Fruit fly (Drosophila melanogaster) whole organism, embryonic: ENCODE measurements around the gene mRpL14.

ENCODE experiments used
- Abd-B ChIP-seq: fragments of 200-800 bp; sonication (Bioruptor generic); optimal IDR thresholded peaks from 2 replicates; lab custom pipeline; 2018; ENCODE audit warnings: missing biosample characterization, mild to moderate bottlenecking, missing genetic modification characterization, moderate library complexity
- Asciz ChIP-seq: fragments of 200-800 bp; sonication (Bioruptor generic); optimal IDR thresholded peaks from 2 replicates; lab custom pipeline; 2017; ENCODE audit warnings: missing biosample characterization, mild to moderate bottlenecking, missing genetic modification characterization, missing genetic modification reagents
- Bgb ChIP-seq: fragments of 200-800 bp; sonication (Bioruptor generic); IDR thresholded peaks from 2 replicates; pipeline ENCODE4 v1.3.6; 2022; ENCODE audit warnings: missing biosample characterization, missing genetic modification characterization; ENCODE audit not compliant: partially characterized antibody
- CG1024 ChIP-seq: fragments of 200-800 bp; sonication (Bioruptor generic); IDR thresholded peaks from 2 replicates; pipeline ENCODE4 v1.3.6; 2022; ENCODE audit warnings: missing biosample characterization, missing genetic modification characterization
- CG10267 ChIP-seq: fragments of 200-800 bp; sonication (Bioruptor generic); optimal IDR thresholded peaks from 2 replicates; lab custom pipeline; 2018; ENCODE audit warnings: missing biosample characterization, mild to moderate bottlenecking, missing genetic modification characterization, moderate library complexity
- CG10274 ChIP-seq: fragments of 200-800 bp; sonication (Bioruptor generic); optimal IDR thresholded peaks from 3 replicates; lab custom pipeline; 2017; ENCODE audit warnings: missing biosample characterization, mild to moderate bottlenecking, missing genetic modification characterization
- CG10462 ChIP-seq: fragments of 200-800 bp; sonication (Bioruptor generic); optimal IDR thresholded peaks from 2 replicates; lab custom pipeline; 2016; ENCODE audit warnings: missing biosample characterization, missing genetic modification characterization
- CG10654 ChIP-seq: fragments of 200-800 bp; sonication (Bioruptor generic); optimal IDR thresholded peaks from 2 replicates; lab custom pipeline; 2016; ENCODE audit warnings: missing biosample characterization, missing genetic modification characterization
- CG11696 ChIP-seq: fragments of 200-800 bp; sonication (Bioruptor generic); IDR thresholded peaks from 2 replicates; pipeline ENCODE4 v1.3.6; 2022; ENCODE audit warnings: missing biosample characterization, missing genetic modification characterization
- CG1233 ChIP-seq: fragments of 200-800 bp; sonication (Bioruptor generic); optimal IDR thresholded peaks from 4 replicates; lab custom pipeline; 2018; ENCODE audit warnings: missing biosample characterization, mild to moderate bottlenecking, missing genetic modification characterization
- CG12391 ChIP-seq: fragments of 200-800 bp; sonication (Bioruptor generic); optimal IDR thresholded peaks from 3 replicates; lab custom pipeline; 2018; ENCODE audit warnings: missing biosample characterization, mild to moderate bottlenecking, missing genetic modification characterization, moderate library complexity
- CG12744 ChIP-seq: fragments of 200-800 bp; sonication (Bioruptor generic); optimal IDR thresholded peaks from 2 replicates; lab custom pipeline; 2016; ENCODE audit warnings: missing biosample characterization, missing genetic modification characterization
- CG13624 ChIP-seq: fragments of 200-800 bp; sonication (Bioruptor generic); optimal IDR thresholded peaks from 2 replicates; lab custom pipeline; 2016; ENCODE audit warnings: missing biosample characterization, missing genetic modification characterization
- CG14050 ChIP-seq: fragments of 200-800 bp; sonication (Bioruptor generic); IDR thresholded peaks from 3 replicates; pipeline ENCODE4 v1.3.6; 2022; ENCODE audit warnings: missing biosample characterization, missing genetic modification characterization
- CG16779 ChIP-seq: fragments of 200-800 bp; sonication (Bioruptor generic); IDR thresholded peaks from 2 replicates; pipeline ENCODE4 v1.3.6; 2022; ENCODE audit warnings: missing biosample characterization, missing genetic modification characterization
- CG16863 ChIP-seq: fragments of 200-800 bp; sonication (Bioruptor generic); optimal IDR thresholded peaks from 3 replicates; lab custom pipeline; 2016; ENCODE audit warnings: missing biosample characterization, missing genetic modification characterization
- CG18011 ChIP-seq: fragments of 200-800 bp; sonication (Bioruptor generic); optimal IDR thresholded peaks from 2 replicates; lab custom pipeline; 2017; ENCODE audit warnings: missing biosample characterization, missing genetic modification characterization, mild to moderate bottlenecking, moderate library complexity, missing genotype
- CG2120 ChIP-seq: fragments of 200-800 bp; sonication (Bioruptor generic); optimal IDR thresholded peaks from 3 replicates; lab custom pipeline; 2016; ENCODE audit warnings: missing biosample characterization, missing genetic modification characterization
- CG2712 ChIP-seq: fragments of 200-800 bp; optimal IDR thresholded peaks from 3 replicates; lab custom pipeline; 2019; ENCODE audit warnings: missing biosample characterization, mild to moderate bottlenecking, missing genetic modification characterization, moderate library complexity
- CG33557 ChIP-seq: fragments of 200-800 bp; sonication (Bioruptor generic); optimal IDR thresholded peaks from 2 replicates; lab custom pipeline; 2019; ENCODE audit warnings: missing biosample characterization, mild to moderate bottlenecking, missing genetic modification characterization, moderate library complexity
- CG34422 ChIP-seq: fragments of 200-800 bp; sonication (Bioruptor generic); IDR thresholded peaks from 3 replicates; pipeline ENCODE4 v1.3.6; 2022; ENCODE audit warnings: missing biosample characterization, missing genetic modification characterization
- CG43689 ChIP-seq: fragments of 200-800 bp; sonication (Bioruptor generic); IDR thresholded peaks from 2 replicates; pipeline ENCODE4 v1.3.6; 2022; ENCODE audit warnings: missing biosample characterization, missing genetic modification characterization
- CG4404 ChIP-seq: fragments of 200-800 bp; sonication (Bioruptor generic); IDR thresholded peaks from 2 replicates; pipeline ENCODE4 v1.3.6; 2022; ENCODE audit warnings: missing biosample characterization, missing genetic modification characterization
- CG7928 ChIP-seq: fragments of 200-800 bp; sonication (Bioruptor generic); optimal IDR thresholded peaks from 2 replicates; lab custom pipeline; 2017; ENCODE audit warnings: missing biosample characterization, mild to moderate bottlenecking, missing genetic modification characterization
- CG8478 ChIP-seq: fragments of >200 bp; optimal IDR thresholded peaks from 2 replicates; lab custom pipeline; 2018
- CG9932 ChIP-seq: fragments of 200-800 bp; sonication (Bioruptor generic); IDR thresholded peaks from 2 replicates; pipeline ENCODE4 v1.3.6; 2022; ENCODE audit warnings: missing biosample characterization, missing genetic modification characterization
- HmgD ChIP-seq: fragments of 200-800 bp; sonication (Bioruptor generic); optimal IDR thresholded peaks from 3 replicates; lab custom pipeline; 2016; ENCODE audit warnings: missing biosample characterization, missing genetic modification characterization
- Hmr ChIP-seq: fragments of 200-800 bp; sonication (Bioruptor generic); optimal IDR thresholded peaks from 3 replicates; lab custom pipeline; 2017; ENCODE audit warnings: mild to moderate bottlenecking, missing biosample characterization, missing genetic modification reagents, missing genetic modification characterization
- Hr3 ChIP-seq: fragments of 200-800 bp; sonication (Bioruptor generic); optimal IDR thresholded peaks from 3 replicates; lab custom pipeline; 2016; ENCODE audit warnings: missing biosample characterization, missing genetic modification characterization
- Hr51 ChIP-seq, 2 experiments: fragments of 200-800 bp; sonication (Bioruptor generic); optimal IDR thresholded peaks; 2 replicates in 1 of 2; 3 replicates in 1 of 2; lab custom pipeline; 2016 to 2018; ENCODE audit warnings: missing biosample characterization in 2 of 2, missing genetic modification characterization in 2 of 2, mild to moderate bottlenecking in 1 of 2, moderate library complexity in 1 of 2
- Mad ChIP-seq: fragments of 200-800 bp; sonication (Bioruptor generic); optimal IDR thresholded peaks from 2 replicates; lab custom pipeline; 2016; ENCODE audit warnings: missing biosample characterization, missing genetic modification characterization
- Med ChIP-seq: fragments of 200-800 bp; sonication (Bioruptor generic); peaks from one replicate; lab custom pipeline; 2016; ENCODE audit warnings: missing biosample characterization, missing genetic modification characterization, mild to moderate bottlenecking, inconsistent platforms, moderate library complexity
- NK7.1 ChIP-seq: fragments of 200-800 bp; sonication (Bioruptor generic); optimal IDR thresholded peaks from 3 replicates; lab custom pipeline; 2016; ENCODE audit warnings: missing biosample characterization, missing genetic modification characterization
- Oaz ChIP-seq: fragments of 200-800 bp; sonication (Bioruptor generic); IDR thresholded peaks from 2 replicates; pipeline ENCODE4 v1.3.6; 2022; ENCODE audit warnings: missing biosample characterization, missing genetic modification characterization
- Sox100B ChIP-seq: fragments of 200-800 bp; sonication (Bioruptor generic); optimal IDR thresholded peaks from 3 replicates; lab custom pipeline; 2018; ENCODE audit warnings: missing biosample characterization, mild to moderate bottlenecking, missing genetic modification characterization
- Usf ChIP-seq: fragments of 200-800 bp; sonication (Bioruptor generic); optimal IDR thresholded peaks from 2 replicates; lab custom pipeline; 2017; ENCODE audit warnings: missing genotype, missing biosample characterization, missing genetic modification characterization
- ase ChIP-seq: fragments of 200-800 bp; sonication (Bioruptor generic); IDR thresholded peaks from 3 replicates; pipeline ENCODE4 v1.3.6; 2022; ENCODE audit warnings: missing biosample characterization, missing genetic modification characterization
- chm ChIP-seq: fragments of 200-800 bp; sonication (Bioruptor generic); IDR thresholded peaks from 2 replicates; pipeline ENCODE4 v1.3.6; 2022; ENCODE audit warnings: missing biosample characterization, missing genetic modification characterization
- crc ChIP-seq: fragments of 200-800 bp; sonication (Bioruptor generic); optimal IDR thresholded peaks from 2 replicates; lab custom pipeline; 2016; ENCODE audit warnings: missing biosample characterization, missing genetic modification characterization
- crp ChIP-seq, 2 experiments: fragments of 200-800 bp; sonication (Bioruptor generic); optimal IDR thresholded peaks; 2 replicates in 1 of 2; 3 replicates in 1 of 2; lab custom pipeline; 2017; ENCODE audit warnings: missing biosample characterization in 2 of 2, missing genetic modification characterization in 2 of 2, mild to moderate bottlenecking in 1 of 2, moderate library complexity in 1 of 2
- exex ChIP-seq: fragments of 200-800 bp; sonication (Bioruptor generic); optimal IDR thresholded peaks from 4 replicates; lab custom pipeline; 2018; ENCODE audit warnings: missing biosample characterization, mild to moderate bottlenecking, missing genetic modification characterization, moderate library complexity
- fd96Cb ChIP-seq: fragments of 200-800 bp; sonication (Bioruptor generic); optimal IDR thresholded peaks from 2 replicates; lab custom pipeline; 2018; ENCODE audit warnings: missing biosample characterization, mild to moderate bottlenecking, missing genetic modification characterization, moderate library complexity
- gsb-n ChIP-seq: fragments of 200-800 bp; sonication (Bioruptor generic); optimal IDR thresholded peaks from 3 replicates; lab custom pipeline; 2018; ENCODE audit warnings: missing biosample characterization, mild to moderate bottlenecking, missing genetic modification characterization
- gt ChIP-seq: fragments of 200-800 bp; sonication (Bioruptor generic); IDR thresholded peaks from 2 replicates; pipeline ENCODE4 v1.3.6; 2022; ENCODE audit warnings: missing biosample characterization, missing genetic modification characterization
- lbe ChIP-seq: fragments of 200-800 bp; sonication (Bioruptor generic); optimal IDR thresholded peaks from 2 replicates; lab custom pipeline; 2016; ENCODE audit warnings: missing biosample characterization, mild to moderate bottlenecking, missing genetic modification characterization
- lilli ChIP-seq: fragments of 200-800 bp; sonication (Bioruptor generic); optimal IDR thresholded peaks from 3 replicates; lab custom pipeline; 2016; ENCODE audit warnings: missing biosample characterization, missing genetic modification characterization
- ssp ChIP-seq: fragments of 200-800 bp; sonication (Bioruptor generic); IDR thresholded peaks from 2 replicates; pipeline ENCODE4 v1.3.6; 2022; ENCODE audit warnings: missing biosample characterization, missing genetic modification characterization
- vvl ChIP-seq: fragments of 200-800 bp; sonication (Bioruptor generic); IDR thresholded peaks from 2 replicates; pipeline ENCODE4 v1.3.6; 2022; ENCODE audit warnings: missing biosample characterization, missing genetic modification characterization
- wdn ChIP-seq: fragments of 200-800 bp; sonication (Bioruptor generic); IDR thresholded peaks from 2 replicates; pipeline ENCODE4 v1.3.6; 2022; ENCODE audit warnings: missing biosample characterization, missing genetic modification characterization

mRpL14 gene

DNA sequence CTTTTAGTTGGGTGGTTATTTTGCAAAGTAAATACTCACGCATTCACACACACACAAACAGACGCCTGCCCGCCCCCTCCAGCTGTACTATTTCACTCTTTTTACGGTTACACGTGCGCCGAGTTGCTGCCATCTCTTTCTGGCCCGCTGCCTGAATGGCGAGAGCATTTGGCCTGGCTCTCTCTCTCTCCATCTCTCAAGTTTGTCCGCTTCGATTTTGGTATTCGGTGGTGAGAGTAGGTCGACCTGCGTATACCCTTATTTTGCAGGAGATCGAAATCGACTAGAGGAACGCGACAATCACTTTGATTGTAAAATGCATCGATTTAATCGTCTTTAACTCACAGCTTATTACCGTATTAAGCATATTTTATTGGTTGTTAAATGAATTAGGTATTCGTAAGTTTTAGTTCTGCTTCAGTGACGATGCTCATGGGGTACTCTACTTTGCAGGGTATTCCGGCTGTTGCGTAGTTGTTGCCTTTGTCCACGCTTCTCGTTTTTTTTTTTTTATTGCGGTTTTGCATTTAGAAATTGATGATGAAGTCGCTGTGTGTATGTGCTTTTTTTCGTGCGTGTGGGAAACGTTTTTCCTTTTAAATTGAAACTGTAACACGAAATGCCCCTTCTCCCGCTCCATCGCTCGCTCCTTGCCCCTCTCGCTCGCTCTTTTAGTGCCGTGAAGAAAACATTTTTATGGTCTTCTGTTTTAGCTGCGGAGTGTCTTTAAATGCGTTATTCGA lies 40.5 kb downstream of the mRpL14 start (continued):
- peak; percentile 89 for TF ChIP-seq Hmr (GFP tag; lab: Kevin White, UChicago)
- TF ChIP-seq Hr3 (GFP tag; lab: Kevin White, UChicago), result peak; percentile 86
- peak; percentile 84 for TF ChIP-seq HmgD (GFP tag; lab: Kevin White, UChicago)
- peak; percentile 75 for TF ChIP-seq Asciz (GFP tag; lab: Kevin White, UChicago)
- TF ChIP-seq CG11696 (GFP tag; lab: Robert Waterston, UW), result peak; percentile 35; the same call in 1 of the 2 replicates
- peak; percentile 82 for TF ChIP-seq chm
- no peak for TF ChIP-seq CG43689 (GFP tag; lab: Robert Waterston, UW)
- TF ChIP-seq CG1233, result peak; percentile 88
- peak; percentile 70 for TF ChIP-seq lbe (GFP tag; lab: Kevin White, UChicago)
- TF ChIP-seq crc (GFP tag; lab: Kevin White, UChicago), result peak; percentile 73
- peak; percentile 64; the same call in 1 of the 3 replicates for TF ChIP-seq ase (GFP tag; lab: Robert Waterston, UW)
- TF ChIP-seq Med (GFP tag; lab: Kevin White, UChicago), result peak; percentile 97
- TF ChIP-seq CG2120 (GFP tag; lab: Kevin White, UChicago), result peak; percentile 96
- peak; percentile 87 for TF ChIP-seq vvl (GFP tag; lab: Robert Waterston, UW)
- peak; percentile 95 for TF ChIP-seq CG13624 (GFP tag; lab: Kevin White, UChicago)
- peak; percentile 93 for TF ChIP-seq CG16863 (GFP tag; lab: Kevin White, UChicago)
- TF ChIP-seq CG7928 (GFP tag; lab: Kevin White, UChicago), result peak; percentile 56
- TF ChIP-seq NK7.1, result peak; percentile 91
- TF ChIP-seq CG8478 (lab: Kevin White, UChicago), result no peak
- TF ChIP-seq CG14050 (GFP tag; lab: Robert Waterston, UW), result peak; percentile 83
- TF ChIP-seq CG12391 (tag; lab: Kevin White, UChicago), result peak; percentile 89
- peak; percentile 80 for TF ChIP-seq CG12744 (GFP tag; lab: Kevin White, UChicago)
- TF ChIP-seq CG2712 (tag; lab: Kevin White, UChicago), result peak; percentile 90
- peak; percentile 82 for TF ChIP-seq fd96Cb (tag; lab: Kevin White, UChicago)
- peak; percentile 54 for TF ChIP-seq exex
- TF ChIP-seq CG33557 (GFP tag; lab: Kevin White, UChicago), result peak; percentile 77
- TF ChIP-seq Sox100B, result peak; percentile 85
- TF ChIP-seq CG16779 (GFP tag; lab: Robert Waterston, UW), result no peak
- TF ChIP-seq CG1024, result peak; percentile 55; the same call in 1 of the 2 replicates
- peak; percentile 83 for TF ChIP-seq CG10654 (GFP tag; lab: Kevin White, UChicago)
- TF ChIP-seq crp (GFP tag; optimal IDR thresholded peaks at IDR 0.05; lab: Kevin White, UChicago), result peak in 1 of 2 experiments; percentile 45
- TF ChIP-seq ssp, result peak; percentile 65
- TF ChIP-seq lilli (GFP tag; lab: Kevin White, UChicago), result peak; percentile 94
- peak; percentile 98 for TF ChIP-seq CG10274 (GFP tag; lab: Kevin White, UChicago)
- peak; percentile 74 for TF ChIP-seq Oaz
- TF ChIP-seq CG4404, result peak; percentile 79
- TF ChIP-seq Hr51 (GFP tag; optimal IDR thresholded peaks at IDR 0.05; lab: Kevin White, UChicago), result peak; percentile 89 to 90
- TF ChIP-seq CG10267 (tag; lab: Kevin White, UChicago), result peak; percentile 79
- peak; percentile 76 for TF ChIP-seq CG18011 (GFP tag; lab: Kevin White, UChicago)
- no peak for TF ChIP-seq Bgb (GFP tag; lab: Robert Waterston, UW)
- TF ChIP-seq gsb-n (tag; lab: Kevin White, UChicago), result peak; percentile 86
- TF ChIP-seq Usf, result peak; percentile 88
- peak; percentile 80 for TF ChIP-seq Abd-B (GFP tag; lab: Kevin White, UChicago)
- peak; percentile 86 for TF ChIP-seq CG9932
- peak; percentile 38; the same call in 1 of the 2 replicates for TF ChIP-seq gt
- peak; percentile 57; the same call in 1 of the 2 replicates for TF ChIP-seq wdn
- TF ChIP-seq Mad (GFP tag; lab: Kevin White, UChicago), result peak; percentile 93
- peak; percentile 73 for TF ChIP-seq CG10462 (GFP tag; lab: Kevin White, UChicago)
- peak; percentile 82 for TF ChIP-seq CG34422
